Worm (Caenorhabditis elegans): ENCODE data around the gene T05C7.8.
"Not testable (repeated sequence)": the region's sequence is repeated elsewhere in the genome, so short reads cannot be mapped to it uniquely, and the experiment has no call there.

The T05C7.8 gene

DNA sequence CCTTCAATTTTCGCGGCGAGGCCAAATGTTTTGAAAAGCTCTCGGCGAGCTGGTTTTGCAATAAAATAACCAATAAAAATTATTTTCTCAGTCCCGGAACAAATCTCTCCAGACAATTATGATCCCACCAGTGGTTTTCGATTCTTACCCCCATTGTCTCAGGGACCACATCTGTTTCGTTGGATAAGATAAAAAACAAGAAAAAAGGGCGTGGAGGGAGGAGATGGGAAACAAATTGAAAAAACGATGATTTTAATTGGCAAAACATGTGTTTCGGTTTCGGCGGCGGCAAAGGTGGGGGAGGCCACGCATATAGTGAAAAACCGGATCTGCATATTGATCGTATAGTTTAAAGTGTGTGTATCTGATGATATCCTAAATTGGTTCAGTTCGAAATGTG lies 4.8 kb downstream of the T05C7.8 start:
- TF ChIP-seq med-1 (GFP tag; optimal IDR thresholded peaks at IDR 0.05; ENCODE audit: insufficient read depth) (no peak), flt-1 (GFP tag; IDR thresholded peaks at IDR 0.05) (no peak), cog-1 (tag; optimal IDR thresholded peaks at IDR 0.05) (no peak), ztf-29 (GFP tag; IDR thresholded peaks at IDR 0.05) (no peak), ref-1 (GFP tag; conservative IDR thresholded peaks at IDR 0.05) (no peak), klf-2 (GFP tag; conservative IDR thresholded peaks at IDR 0.05) (no peak), T22C8.4 (GFP tag; IDR thresholded peaks at IDR 0.05) (no peak), tab-1 (GFP tag; IDR thresholded peaks at IDR 0.05) (no peak), ztf-23 (GFP tag; IDR thresholded peaks at IDR 0.05) (no peak)

DNA sequence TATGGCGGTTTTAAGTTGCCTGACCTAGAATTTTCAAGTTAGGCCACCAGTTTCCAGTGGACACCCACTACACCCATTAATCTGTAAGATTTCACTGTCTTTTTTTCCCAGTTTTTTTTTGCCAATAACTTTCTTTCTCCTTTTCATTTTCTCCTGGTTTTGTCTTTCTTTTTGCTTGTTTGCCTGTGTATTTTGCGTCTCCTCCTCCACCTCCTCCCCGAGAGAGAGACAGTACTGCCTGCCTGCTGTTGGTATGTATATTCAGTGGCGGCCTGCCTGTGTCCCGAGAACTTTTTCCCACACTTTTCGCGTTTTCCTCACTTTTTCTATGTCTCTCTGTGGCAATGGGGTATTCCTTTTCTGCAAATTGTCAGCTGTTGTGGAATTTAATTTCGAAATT lies 5.3 kb downstream of the T05C7.8 start:
- no peak for TF ChIP-seq ref-1 (GFP tag; conservative IDR thresholded peaks at IDR 0.05)
- TF ChIP-seq ztf-23 (GFP tag; IDR thresholded peaks at IDR 0.05), result peak; percentile 51; the same call in 1 of the 2 replicates

DNA sequence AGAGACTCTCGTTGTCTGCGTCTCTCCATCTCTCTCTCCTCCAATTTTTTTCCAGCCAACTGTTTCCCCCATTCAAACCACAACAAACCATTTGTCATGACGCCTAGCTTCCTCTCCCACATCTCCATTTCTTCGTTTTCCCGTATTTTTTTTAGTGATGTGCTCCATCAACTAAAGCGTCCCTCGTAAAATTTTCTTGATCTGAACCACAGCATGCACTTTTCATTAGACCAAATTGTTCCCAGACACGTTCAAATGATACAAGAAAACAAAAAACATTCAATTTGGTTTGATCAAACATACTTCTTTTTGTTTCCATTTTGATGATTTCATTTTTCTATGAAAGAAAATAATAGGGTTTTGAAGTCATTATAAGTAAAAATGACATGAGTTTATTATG lies 6.1 kb downstream of the T05C7.8 start:
- TF ChIP-seq ztf-23 (GFP tag; IDR thresholded peaks at IDR 0.05) (no peak), tab-1 (GFP tag; IDR thresholded peaks at IDR 0.05) (no peak), T22C8.4 (GFP tag; IDR thresholded peaks at IDR 0.05) (no peak), flt-1 (GFP tag; IDR thresholded peaks at IDR 0.05) (no peak), cog-1 (tag; optimal IDR thresholded peaks at IDR 0.05) (no peak), ztf-29 (GFP tag; IDR thresholded peaks at IDR 0.05) (no peak), klf-2 (GFP tag; conservative IDR thresholded peaks at IDR 0.05) (no peak), med-1 (GFP tag; optimal IDR thresholded peaks at IDR 0.05; ENCODE audit: insufficient read depth) (no peak), ref-1 (GFP tag; conservative IDR thresholded peaks at IDR 0.05) (no peak)

DNA sequence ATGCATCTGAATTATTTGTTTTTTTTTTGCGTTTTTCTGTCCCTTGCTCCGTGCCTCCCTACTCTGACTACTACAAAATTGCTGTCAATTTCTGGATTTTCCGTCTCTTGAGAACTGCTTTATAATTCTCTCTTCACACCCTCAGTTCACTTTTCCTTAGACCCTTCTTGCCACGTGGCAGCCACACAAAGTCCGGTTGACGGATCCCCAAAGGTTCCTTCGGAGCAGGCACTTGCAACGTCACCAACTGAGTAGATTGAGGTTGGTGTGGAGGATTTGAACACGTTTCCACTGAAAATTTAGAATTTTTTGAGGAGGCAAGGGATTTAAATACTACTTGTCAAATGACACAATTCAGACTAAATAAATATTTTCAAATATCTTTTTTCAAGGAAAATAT lies 10.6 kb downstream of the T05C7.8 start:
- TF ChIP-seq ref-1 (GFP tag; conservative IDR thresholded peaks at IDR 0.05), result no peak

DNA sequence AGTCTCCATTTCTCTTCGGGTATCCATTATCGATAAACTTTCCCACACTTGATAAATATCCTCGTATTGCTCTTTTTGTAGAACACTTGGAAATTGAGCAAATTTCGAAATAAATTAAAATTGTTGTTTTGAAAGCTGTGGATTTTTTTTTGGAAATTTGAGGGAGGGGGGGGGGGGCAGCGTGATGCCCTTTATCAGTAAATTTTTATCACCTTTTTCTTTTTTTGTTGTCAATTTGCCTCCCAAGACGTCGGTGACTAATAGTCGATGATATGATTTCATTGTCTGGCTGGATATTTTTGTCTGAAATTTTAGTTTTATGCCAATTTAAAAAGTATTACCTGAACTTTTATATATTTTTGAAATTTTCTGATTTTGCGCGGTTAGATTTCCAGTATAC lies 13.8 kb downstream of the T05C7.8 start, which contains the start of gene scl-23:
Gene scl-23 (minus strand): TSS at position 101 of the 400 bp plus-strand sequence.
- TF ChIP-seq ztf-23 (GFP tag; IDR thresholded peaks at IDR 0.05) (no peak), ztf-29 (GFP tag; IDR thresholded peaks at IDR 0.05) (no peak), flt-1 (GFP tag; IDR thresholded peaks at IDR 0.05) (no peak)

DNA sequence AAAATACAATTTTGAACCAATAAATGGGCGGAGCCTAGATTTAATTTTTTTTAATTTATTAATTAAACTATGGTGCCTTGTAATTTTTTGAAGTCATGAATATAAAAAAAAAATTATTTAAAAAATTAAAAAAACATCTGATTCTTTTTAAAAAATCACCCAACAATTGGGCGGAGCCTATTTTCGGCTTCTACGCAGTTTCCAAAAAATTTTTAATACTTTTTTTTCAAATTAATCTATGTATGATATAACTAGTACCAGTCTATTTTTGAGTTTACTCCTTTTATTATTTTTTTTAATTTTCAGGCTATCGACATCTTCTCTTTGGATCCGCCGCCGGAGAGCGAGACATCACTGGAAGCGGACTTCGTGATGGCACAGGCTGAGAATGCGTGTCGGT lies 15.5 kb downstream of the T05C7.8 start, which contains the start of gene tpa-1:
Gene tpa-1 (plus strand): TSS at position 301 of the 400 bp plus-strand sequence.
- TF ChIP-seq ztf-29 (GFP tag; IDR thresholded peaks at IDR 0.05) (no peak), klf-2 (GFP tag; conservative IDR thresholded peaks at IDR 0.05) (no peak), tab-1 (GFP tag; IDR thresholded peaks at IDR 0.05) (no peak), cog-1 (tag; optimal IDR thresholded peaks at IDR 0.05) (no peak), ztf-23 (GFP tag; IDR thresholded peaks at IDR 0.05) (no peak), T22C8.4 (GFP tag; IDR thresholded peaks at IDR 0.05) (no peak), ref-1 (GFP tag; conservative IDR thresholded peaks at IDR 0.05) (no peak), med-1 (GFP tag; optimal IDR thresholded peaks at IDR 0.05; ENCODE audit: insufficient read depth) (no peak), flt-1 (GFP tag; IDR thresholded peaks at IDR 0.05) (no peak)

DNA sequence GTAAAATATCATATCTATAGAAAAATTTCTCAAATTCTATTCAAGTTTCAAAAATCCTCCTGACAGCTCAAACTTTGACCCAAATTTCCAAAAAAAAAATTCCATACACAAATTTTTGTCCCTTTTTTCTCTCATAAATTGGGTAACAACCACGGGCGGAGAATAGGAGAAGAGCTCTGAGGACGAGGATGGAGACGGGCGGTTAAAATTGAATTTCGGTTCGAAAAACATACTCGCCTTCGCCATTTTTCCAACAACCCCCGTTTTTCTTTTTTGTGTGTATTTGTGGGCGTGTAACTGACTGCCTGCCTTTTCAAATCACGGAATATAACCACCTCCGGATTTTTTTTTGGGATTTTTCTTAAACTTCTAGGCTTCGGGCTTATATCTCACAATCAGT lies 21.5 kb downstream of the T05C7.8 start:
- TF ChIP-seq ztf-23 (GFP tag; IDR thresholded peaks at IDR 0.05) (no peak), ref-1 (GFP tag; conservative IDR thresholded peaks at IDR 0.05) (no peak), T22C8.4 (GFP tag; IDR thresholded peaks at IDR 0.05) (no peak), cog-1 (tag; optimal IDR thresholded peaks at IDR 0.05) (no peak), flt-1 (GFP tag; IDR thresholded peaks at IDR 0.05) (no peak), med-1 (GFP tag; optimal IDR thresholded peaks at IDR 0.05; ENCODE audit: insufficient read depth) (no peak), klf-2 (GFP tag; conservative IDR thresholded peaks at IDR 0.05) (no peak), tab-1 (GFP tag; IDR thresholded peaks at IDR 0.05) (no peak), ztf-29 (GFP tag; IDR thresholded peaks at IDR 0.05) (no peak)

DNA sequence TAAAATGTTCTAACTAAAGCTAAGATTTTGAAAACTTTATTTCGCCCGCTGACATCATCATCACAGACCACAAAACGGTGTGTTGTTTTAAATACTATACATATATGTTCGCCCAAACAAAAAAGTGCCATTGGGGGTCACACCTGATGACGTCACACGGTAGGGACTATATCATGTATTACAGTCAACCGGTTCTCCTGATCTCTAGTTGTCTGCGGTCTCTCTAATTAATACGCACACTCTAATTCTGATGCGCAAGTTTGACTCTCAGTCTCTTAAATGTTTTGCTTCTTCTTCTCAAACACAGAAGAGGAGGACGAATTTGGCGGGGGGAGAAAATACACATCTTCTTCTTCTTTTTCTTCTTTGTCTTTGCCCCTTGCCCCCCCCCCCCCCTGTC lies 26.7 kb downstream of the T05C7.8 start:
- no peak for TF ChIP-seq tab-1 (GFP tag; IDR thresholded peaks at IDR 0.05)
- TF ChIP-seq T22C8.4 (GFP tag; IDR thresholded peaks at IDR 0.05), result no peak
- no peak for TF ChIP-seq flt-1 (GFP tag; IDR thresholded peaks at IDR 0.05)
- TF ChIP-seq med-1 (GFP tag; optimal IDR thresholded peaks at IDR 0.05; ENCODE audit: insufficient read depth), result no peak
- TF ChIP-seq ztf-23 (GFP tag; IDR thresholded peaks at IDR 0.05), result no peak
- TF ChIP-seq cog-1 (tag; optimal IDR thresholded peaks at IDR 0.05), result no peak
- TF ChIP-seq ref-1 (GFP tag; conservative IDR thresholded peaks at IDR 0.05), result no peak
- no peak for TF ChIP-seq ztf-29 (GFP tag; IDR thresholded peaks at IDR 0.05)
- TF ChIP-seq klf-2 (GFP tag; conservative IDR thresholded peaks at IDR 0.05), result no peak

DNA sequence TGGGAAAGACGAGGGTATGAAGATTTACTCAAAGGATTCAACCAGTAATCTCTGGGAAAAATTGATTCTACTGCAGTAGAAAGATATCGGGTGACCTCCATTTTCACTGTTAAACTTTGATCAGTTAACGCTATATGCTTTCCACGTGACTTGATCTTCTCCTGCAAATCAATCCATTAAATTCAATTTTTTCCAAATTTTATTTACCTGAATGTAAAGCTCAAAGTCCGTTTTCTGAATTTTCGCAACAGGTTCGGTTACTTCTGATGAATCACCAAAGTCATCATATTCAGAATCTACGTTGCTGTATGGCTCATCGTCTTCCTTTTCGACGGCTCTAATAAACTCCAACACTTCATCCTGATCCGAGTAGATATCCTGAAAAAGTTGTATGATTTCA lies 33.1 kb downstream of the T05C7.8 start, which contains the start of gene B0545.4:
Gene B0545.4 (minus strand): TSS at position 101 of the 400 bp plus-strand sequence.
- TF ChIP-seq med-1 (GFP tag; optimal IDR thresholded peaks at IDR 0.05; ENCODE audit: insufficient read depth), result no peak
- no peak for TF ChIP-seq ref-1 (GFP tag; conservative IDR thresholded peaks at IDR 0.05)
- TF ChIP-seq cog-1 (tag; optimal IDR thresholded peaks at IDR 0.05), result no peak
- no peak for TF ChIP-seq tab-1 (GFP tag; IDR thresholded peaks at IDR 0.05)
- no peak for TF ChIP-seq T22C8.4 (GFP tag; IDR thresholded peaks at IDR 0.05)
- no peak for TF ChIP-seq klf-2 (GFP tag; conservative IDR thresholded peaks at IDR 0.05)
- no peak for TF ChIP-seq flt-1 (GFP tag; IDR thresholded peaks at IDR 0.05)
- TF ChIP-seq ztf-23 (GFP tag; IDR thresholded peaks at IDR 0.05), result no peak
- TF ChIP-seq ztf-29 (GFP tag; IDR thresholded peaks at IDR 0.05), result no peak

DNA sequence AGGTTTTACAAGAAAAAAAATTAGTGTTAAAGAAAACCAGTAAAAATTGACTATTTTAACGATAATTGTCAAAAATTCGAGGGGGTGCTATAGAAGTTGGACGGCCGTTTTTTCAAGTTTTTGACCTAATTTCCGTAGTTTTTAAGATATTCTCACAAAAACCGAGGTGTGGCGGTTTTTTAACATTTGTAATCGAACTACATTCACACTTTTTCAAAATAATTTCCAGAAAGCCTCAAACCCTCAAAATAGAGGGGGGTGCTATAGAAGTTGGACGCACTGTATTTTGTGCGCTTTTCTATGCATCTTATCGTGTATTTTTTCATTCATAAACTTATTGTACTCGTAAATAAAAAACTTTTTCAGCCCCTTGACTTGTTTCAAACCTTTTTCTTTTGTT lies 35.2 kb downstream of the T05C7.8 start, which contains the start of gene F29C4.4:
Gene F29C4.4 (plus strand): TSS at position 301 of the 400 bp plus-strand sequence.
- TF ChIP-seq cog-1 (tag; optimal IDR thresholded peaks at IDR 0.05); ztf-29 (GFP tag; IDR thresholded peaks at IDR 0.05); tab-1 (GFP tag; IDR thresholded peaks at IDR 0.05): not testable (repeated sequence)

DNA sequence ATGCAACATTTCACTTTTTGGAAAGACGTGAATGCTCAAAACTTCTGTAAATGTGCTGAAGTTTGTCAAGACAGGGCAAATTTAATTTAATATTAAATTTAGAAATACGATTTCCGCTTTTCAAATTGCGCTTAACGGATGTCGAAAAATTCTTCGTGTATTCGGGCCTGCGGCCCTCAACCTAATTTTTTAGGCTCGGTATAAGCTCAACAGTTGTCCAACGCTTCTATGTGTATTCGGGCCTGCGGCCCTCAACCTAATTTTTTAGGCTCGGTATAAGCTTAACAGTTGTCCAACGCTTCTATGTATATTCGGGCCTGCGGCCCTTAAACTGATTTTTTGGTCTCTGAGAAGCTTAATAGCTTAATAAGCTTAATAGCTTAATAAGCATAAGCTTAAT lies 42.6 kb downstream of the T05C7.8 start:
- TF ChIP-seq ztf-23 (GFP tag; IDR thresholded peaks at IDR 0.05), result no peak
- no peak for TF ChIP-seq klf-2 (GFP tag; conservative IDR thresholded peaks at IDR 0.05)
- TF ChIP-seq T22C8.4 (GFP tag; IDR thresholded peaks at IDR 0.05), result no peak
- TF ChIP-seq flt-1 (GFP tag; IDR thresholded peaks at IDR 0.05), result no peak
- no peak for TF ChIP-seq med-1 (GFP tag; optimal IDR thresholded peaks at IDR 0.05; ENCODE audit: insufficient read depth)
- TF ChIP-seq ztf-29 (GFP tag; IDR thresholded peaks at IDR 0.05), result no peak
- TF ChIP-seq tab-1 (GFP tag; IDR thresholded peaks at IDR 0.05), result no peak
- no peak for TF ChIP-seq ref-1 (GFP tag; conservative IDR thresholded peaks at IDR 0.05)
- no peak for TF ChIP-seq cog-1 (tag; optimal IDR thresholded peaks at IDR 0.05)

Measured in whole organism, midembryonic.